Worm (Caenorhabditis elegans) whole organism, late embryonic: Measurements from ENCODE around the gene lfi-1.

Experiments
- C08G9.2 ChIP-seq: sonication (generic microtip); optimal IDR thresholded peaks from 2 replicates; lab custom pipeline; 2016; ENCODE audit warnings: mild to moderate bottlenecking, missing genetic modification characterization, moderate library complexity, missing compliant biosample characterization
- C38D4.7 ChIP-seq: fragments of 200-800 bp; sonication (Bioruptor generic); optimal IDR thresholded peaks from 2 replicates; lab custom pipeline; 2018; ENCODE audit warnings: mild to moderate bottlenecking, missing genetic modification characterization, moderate library complexity, missing compliant biosample characterization
- madf-2 ChIP-seq: sonication (generic microtip); optimal IDR thresholded peaks from 2 replicates; lab custom pipeline; 2017; ENCODE audit warnings: missing genetic modification characterization, missing compliant biosample characterization

- TF ChIP-seq C38D4.7 (GFP tag; lab: Kevin White, UChicago) (no peak), C08G9.2 (tag; lab: Kevin White, UChicago) (no peak), madf-2 (tag; lab: Kevin White, UChicago) (no peak)
Measured at ce11 chrX:4928118-4928517, 48.5 kb upstream of the lfi-1 start.
